Worm (Caenorhabditis elegans) whole organism, L2 larva: Measurements from ENCODE around the gene R03D7.8.
A peak's percentile ranks its signal among the peaks of the same experiment; 100 is the strongest.

Source experiments
- C34F6.9 ChIP-seq: fragments of 150-350 bp; optimal IDR thresholded peaks from 2 replicates; lab custom pipeline; 2014; ENCODE audit warnings: missing biosample characterization, missing genetic modification characterization
- R02D3.7 ChIP-seq: fragments of 150-350 bp; optimal IDR thresholded peaks from 2 replicates; lab custom pipeline; 2014; ENCODE audit warnings: missing biosample characterization, missing genetic modification characterization
- Y55F3AM.14 ChIP-seq: fragments of 200-800 bp; sonication (Bioruptor generic); optimal IDR thresholded peaks from 2 replicates; lab custom pipeline; 2018; ENCODE audit warnings: mild to moderate bottlenecking, missing genetic modification characterization, missing compliant biosample characterization
- ZK546.5 ChIP-seq: sonication (generic microtip); optimal IDR thresholded peaks from 2 replicates; lab custom pipeline; 2017; ENCODE audit warnings: missing biosample characterization, missing genetic modification characterization
- alr-1 ChIP-seq: fragments of 150-350 bp; optimal IDR thresholded peaks from 2 replicates; lab custom pipeline; 2014; ENCODE audit warnings: missing biosample characterization, missing genetic modification characterization
- ama-1 ChIP-seq: fragments of 150-350 bp; optimal IDR thresholded peaks from 2 replicates; lab custom pipeline; 2018; ENCODE audit warnings: inconsistent platforms
- ceh-82 ChIP-seq: fragments of 150-350 bp; optimal IDR thresholded peaks from 2 replicates; lab custom pipeline; 2014; ENCODE audit warnings: missing biosample characterization, missing genetic modification characterization
- crh-2 ChIP-seq: sonication (generic microtip); optimal IDR thresholded peaks from 2 replicates; lab custom pipeline; 2017; ENCODE audit warnings: missing biosample characterization, missing genetic modification characterization
- dmd-4 ChIP-seq: sonication (generic microtip); optimal IDR thresholded peaks from 2 replicates; lab custom pipeline; 2017; ENCODE audit warnings: missing biosample characterization, missing genetic modification characterization
- egl-27 ChIP-seq: sonication (generic microtip); optimal IDR thresholded peaks from 3 replicates; lab custom pipeline; 2017; ENCODE audit warnings: missing biosample characterization, missing genetic modification reagents, missing genetic modification characterization
- elt-1 ChIP-seq: fragments of 150-350 bp; optimal IDR thresholded peaks from 2 replicates; lab custom pipeline; 2014; ENCODE audit warnings: missing biosample characterization, missing genetic modification characterization
- fos-1 ChIP-seq: fragments of 150-350 bp; optimal IDR thresholded peaks from 2 replicates; lab custom pipeline; 2014; ENCODE audit warnings: missing biosample characterization, missing genetic modification characterization
- gmeb-1 ChIP-seq: fragments of 150-350 bp; optimal IDR thresholded peaks from 2 replicates; lab custom pipeline; 2014; ENCODE audit warnings: missing biosample characterization, missing genetic modification characterization
- lin-11 ChIP-seq: fragments of 150-350 bp; sonication (generic microtip); optimal IDR thresholded peaks from 2 replicates; lab custom pipeline; 2014; ENCODE audit warnings: missing biosample characterization, missing genetic modification characterization, inconsistent platforms, mixed read lengths
- lin-39 ChIP-seq: fragments of 150-350 bp; optimal IDR thresholded peaks from 2 replicates; lab custom pipeline; 2014; ENCODE audit warnings: missing biosample characterization, missing genetic modification reagents, missing genetic modification characterization
- mab-5 ChIP-seq: fragments of 150-350 bp; optimal IDR thresholded peaks from 2 replicates; lab custom pipeline; 2014; ENCODE audit warnings: missing biosample characterization, missing genetic modification characterization
- mbf-1 ChIP-seq: sonication (generic microtip); optimal IDR thresholded peaks from 2 replicates; lab custom pipeline; 2017; ENCODE audit warnings: missing biosample characterization, missing genetic modification characterization
- mdl-1 ChIP-seq, 2 experiments: fragments of 150-350 bp in 1 of 2; sonication (generic microtip) in 1 of 2; optimal IDR thresholded peaks; 2 replicates each; lab custom pipeline; 2017; ENCODE audit warnings: missing biosample characterization in 2 of 2, missing genetic modification characterization in 2 of 2
- nhr-10 ChIP-seq: sonication (generic microtip); optimal IDR thresholded peaks from 2 replicates; lab custom pipeline; 2017; ENCODE audit warnings: missing biosample characterization, missing genetic modification characterization
- nhr-11 ChIP-seq: fragments of 150-350 bp; optimal IDR thresholded peaks from 2 replicates; lab custom pipeline; 2014; ENCODE audit warnings: missing biosample characterization, missing genetic modification characterization
- nhr-12 ChIP-seq: fragments of 150-350 bp; optimal IDR thresholded peaks from 2 replicates; lab custom pipeline; 2014; ENCODE audit warnings: missing biosample characterization, missing genetic modification characterization
- nhr-23 ChIP-seq: fragments of 150-350 bp; optimal IDR thresholded peaks from 2 replicates; lab custom pipeline; 2014; ENCODE audit warnings: missing biosample characterization, missing genetic modification reagents, missing genetic modification characterization
- nhr-237 ChIP-seq: fragments of 150-350 bp; optimal IDR thresholded peaks from 2 replicates; lab custom pipeline; 2014; ENCODE audit warnings: missing biosample characterization, missing genetic modification characterization
- nhr-25 ChIP-seq: fragments of 150-350 bp; sonication (generic microtip); optimal IDR thresholded peaks from 3 replicates; lab custom pipeline; 2014; ENCODE audit warnings: missing biosample characterization, missing genetic modification characterization
- nhr-6 ChIP-seq: fragments of 150-350 bp; optimal IDR thresholded peaks from 2 replicates; lab custom pipeline; 2014; ENCODE audit warnings: missing biosample characterization, missing genetic modification characterization
- peb-1 ChIP-seq: fragments of 150-350 bp; optimal IDR thresholded peaks from 2 replicates; lab custom pipeline; 2014; ENCODE audit warnings: missing biosample characterization, missing genetic modification characterization
- sem-4 ChIP-seq: fragments of 150-350 bp; optimal IDR thresholded peaks from 2 replicates; lab custom pipeline; 2014; ENCODE audit warnings: missing biosample characterization, missing genetic modification reagents, missing genetic modification characterization
- skn-1 ChIP-seq: sonication (generic microtip); optimal IDR thresholded peaks from 2 replicates; lab custom pipeline; 2017; ENCODE audit warnings: missing biosample characterization, missing genetic modification characterization
- sma-3 ChIP-seq: sonication (generic microtip); optimal IDR thresholded peaks from 2 replicates; lab custom pipeline; 2016; ENCODE audit warnings: missing genetic modification reagents, missing genetic modification characterization, missing compliant biosample characterization
- sma-9 ChIP-seq, 2 experiments: fragments of 150-350 bp in 1 of 2; sonication (generic microtip) in 1 of 2; optimal IDR thresholded peaks; 2 replicates each; lab custom pipeline; 2014 to 2016; ENCODE audit warnings: missing genetic modification characterization in 2 of 2, mild to moderate bottlenecking in 1 of 2, missing biosample characterization in 1 of 2, missing compliant biosample characterization in 1 of 2, missing genetic modification reagents in 1 of 2, moderate library complexity in 1 of 2
- snpc-4 ChIP-seq: fragments of 150-350 bp; optimal IDR thresholded peaks from 2 replicates; lab custom pipeline; 2014; ENCODE audit warnings: missing biosample characterization, missing genetic modification characterization
- unc-39 ChIP-seq: fragments of 150-350 bp; optimal IDR thresholded peaks from 2 replicates; lab custom pipeline; 2014; ENCODE audit warnings: missing biosample characterization, missing genetic modification characterization
- unc-55 ChIP-seq: fragments of 150-350 bp; sonication (generic microtip); optimal IDR thresholded peaks from 3 replicates; lab custom pipeline; 2014; ENCODE audit warnings: missing biosample characterization, missing genetic modification reagents, missing genetic modification characterization
- unc-62 ChIP-seq: fragments of 150-350 bp; optimal IDR thresholded peaks from 2 replicates; lab custom pipeline; 2014; ENCODE audit warnings: missing biosample characterization, missing genetic modification reagents, missing genetic modification characterization
- zag-1 ChIP-seq: fragments of 150-350 bp; optimal IDR thresholded peaks from 2 replicates; lab custom pipeline; 2014; ENCODE audit warnings: missing biosample characterization, missing genetic modification characterization
- ztf-1 ChIP-seq: fragments of 200-800 bp; sonication (Bioruptor generic); conservative IDR thresholded peaks from 2 replicates; pipeline ENCODE4 v1.3.6; 2022; ENCODE audit warnings: missing genetic modification characterization, missing compliant biosample characterization
- ztf-11 ChIP-seq: sonication (generic microtip); optimal IDR thresholded peaks from 2 replicates; lab custom pipeline; 2017; ENCODE audit warnings: missing biosample characterization, missing genetic modification characterization
- ztf-4 ChIP-seq: fragments of 150-350 bp; optimal IDR thresholded peaks from 2 replicates; lab custom pipeline; 2014; ENCODE audit warnings: missing biosample characterization, missing genetic modification characterization

R03D7.8 gene

DNA sequence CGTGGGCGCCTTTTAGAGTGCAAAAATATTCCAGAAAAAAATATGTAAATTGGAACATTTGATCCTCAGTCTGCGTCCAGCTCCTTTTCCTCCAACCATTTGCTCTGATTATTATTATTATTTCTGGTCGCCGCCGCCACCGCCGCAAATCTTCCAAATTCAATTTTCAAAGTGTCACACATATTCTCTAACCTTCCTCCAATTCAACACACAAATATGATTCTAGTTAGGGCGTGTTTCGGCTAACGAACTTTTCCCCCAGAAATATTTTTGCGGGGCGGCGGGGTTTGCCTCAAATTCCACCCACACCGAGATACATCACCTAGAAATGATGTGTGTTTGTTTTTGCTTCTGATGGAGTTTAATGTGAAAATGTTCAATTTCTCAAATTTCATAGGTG lies 15.0 kb upstream of the R03D7.8 start:
- TF ChIP-seq unc-62 (GFP tag; lab: Kevin White, UChicago) (no peak), nhr-6 (no peak), snpc-4 (no peak), sem-4 (tag; lab: Kevin White, UChicago) (no peak), elt-1 (tag; lab: Kevin White, UChicago) (no peak), ama-1 (lab: Kevin White, UChicago) (no peak), zag-1 (no peak), dmd-4 (tag; lab: Kevin White, UChicago) (no peak), skn-1 (tag; lab: Kevin White, UChicago) (no peak), sma-9 (GFP tag; optimal IDR thresholded peaks at IDR 0.05; lab: Kevin White, UChicago) (no peak), sma-9 (tag; optimal IDR thresholded peaks at IDR 0.05; lab: Kevin White, UChicago) (no peak)

DNA sequence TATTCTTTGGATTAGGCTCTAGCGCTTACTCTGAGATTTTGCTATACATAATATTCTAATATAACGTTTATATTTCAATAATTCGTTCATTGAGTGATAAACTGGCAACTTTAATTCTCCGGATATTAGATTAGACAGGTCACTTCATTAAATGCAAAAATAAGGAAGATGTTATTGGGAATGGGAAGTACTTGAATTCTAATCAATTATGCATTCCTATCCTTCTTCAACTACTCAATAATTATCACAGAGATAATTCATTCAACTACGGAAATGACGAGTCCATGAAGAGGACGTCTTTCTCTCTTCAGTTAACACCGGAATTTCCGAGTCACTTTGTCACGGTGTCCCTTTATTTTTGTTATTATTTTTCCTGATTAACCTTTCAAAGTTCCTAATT lies 13.9 kb upstream of the R03D7.8 start:
- TF ChIP-seq sma-9 (GFP tag; optimal IDR thresholded peaks at IDR 0.05; lab: Kevin White, UChicago) (peak; percentile 3), sma-9 (tag; optimal IDR thresholded peaks at IDR 0.05; lab: Kevin White, UChicago) (no peak), R02D3.7 (no peak), sma-3 (no peak), peb-1 (tag; lab: Kevin White, UChicago) (no peak), ztf-4 (no peak)

DNA sequence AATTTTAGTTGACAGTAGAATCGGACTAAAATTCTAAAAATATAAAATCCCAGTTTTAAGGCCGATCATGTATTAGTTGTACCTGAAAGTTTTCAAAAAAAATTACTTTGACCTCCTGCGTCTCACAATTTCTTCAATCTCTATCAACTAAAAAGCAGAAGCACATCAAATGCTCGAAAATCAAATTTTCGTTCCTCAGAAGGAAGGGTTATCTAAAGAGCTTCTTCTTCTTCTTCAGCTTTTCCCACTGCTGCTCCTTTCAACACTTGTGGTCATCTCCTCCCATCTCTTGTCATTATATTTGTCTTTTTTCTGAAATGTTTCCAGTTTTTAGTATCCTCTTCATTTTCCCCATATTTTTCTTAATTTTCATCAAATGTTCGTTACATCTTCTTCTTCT lies 8.1 kb upstream of the R03D7.8 start:
- TF ChIP-seq crh-2 (tag; lab: Kevin White, UChicago) (no peak), skn-1 (tag; lab: Kevin White, UChicago) (no peak), nhr-25 (no peak), C34F6.9 (tag; lab: Kevin White, UChicago) (no peak), nhr-237 (tag; lab: Kevin White, UChicago) (no peak), ztf-11 (no peak), ztf-1 (GFP tag; lab: Robert Waterston, UW) (no peak), sma-3 (no peak), fos-1 (tag; lab: Kevin White, UChicago) (no peak), lin-11 (tag; lab: Kevin White, UChicago) (no peak), alr-1 (tag; lab: Kevin White, UChicago) (no peak), unc-55 (GFP tag; lab: Kevin White, UChicago) (no peak)

ce11 chrII:10959676-10960075 lies 3.0 kb upstream of the R03D7.8 start:
- TF ChIP-seq mdl-1 (tag; optimal IDR thresholded peaks at IDR 0.05; lab: Kevin White, UChicago): no peak
- TF ChIP-seq crh-2 (tag; lab: Kevin White, UChicago): no peak
- no peak for TF ChIP-seq nhr-6
- TF ChIP-seq nhr-23 (tag; lab: Kevin White, UChicago): no peak
- no peak for TF ChIP-seq nhr-25
- no peak for TF ChIP-seq snpc-4
- TF ChIP-seq ztf-1 (GFP tag; lab: Robert Waterston, UW): no peak
- TF ChIP-seq nhr-237 (tag; lab: Kevin White, UChicago): no peak
- TF ChIP-seq lin-11 (tag; lab: Kevin White, UChicago): no peak
- no peak for TF ChIP-seq nhr-12 (tag; lab: Kevin White, UChicago)
- no peak for TF ChIP-seq C34F6.9 (tag; lab: Kevin White, UChicago)
- TF ChIP-seq alr-1 (tag; lab: Kevin White, UChicago): no peak
- TF ChIP-seq, all 48 proteins: peak for 0

DNA sequence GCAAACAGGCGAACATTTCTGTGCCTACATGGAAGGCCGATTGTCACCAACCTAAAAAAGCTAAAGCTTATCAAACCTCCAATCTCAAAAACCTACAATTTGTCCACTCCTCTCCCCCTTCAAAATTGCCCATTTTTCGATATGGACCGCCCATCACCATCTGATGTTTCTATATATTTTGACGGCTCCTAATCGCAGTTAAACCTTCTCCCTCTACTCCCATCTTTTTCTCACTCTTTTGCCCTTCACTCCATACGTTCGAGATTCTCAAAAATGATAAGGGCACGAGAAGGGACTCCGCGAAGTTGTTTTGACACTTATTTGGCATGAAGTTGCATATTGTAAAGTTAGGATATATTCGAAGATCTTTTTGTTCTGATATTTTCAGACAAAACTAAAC lies 2.4 kb upstream of the R03D7.8 start:
- TF ChIP-seq ceh-82 (tag; lab: Kevin White, UChicago) (no peak), fos-1 (tag; lab: Kevin White, UChicago) (no peak), ztf-11 (no peak), ZK546.5 (tag; lab: Kevin White, UChicago) (no peak), sma-9 (GFP tag; optimal IDR thresholded peaks at IDR 0.05; lab: Kevin White, UChicago) (no peak), sma-9 (tag; optimal IDR thresholded peaks at IDR 0.05; lab: Kevin White, UChicago) (no peak), dmd-4 (tag; lab: Kevin White, UChicago) (no peak), unc-55 (GFP tag; lab: Kevin White, UChicago) (peak; percentile 35), mdl-1 (tag; optimal IDR thresholded peaks at IDR 0.05; lab: Kevin White, UChicago) (no peak), mbf-1 (no peak), snpc-4 (no peak), nhr-237 (tag; lab: Kevin White, UChicago) (no peak), egl-27 (tag; lab: Kevin White, UChicago) (no peak), nhr-10 (tag; lab: Kevin White, UChicago) (no peak), mab-5 (tag; lab: Kevin White, UChicago) (peak; percentile 56), ztf-4 (no peak), gmeb-1 (no peak), unc-39 (tag; lab: Kevin White, UChicago) (no peak), Y55F3AM.14 (GFP tag; lab: Kevin White, UChicago) (no peak), lin-39 (tag; lab: Kevin White, UChicago) (no peak), nhr-25 (no peak), zag-1 (peak; percentile 55), unc-62 (GFP tag; lab: Kevin White, UChicago) (no peak), nhr-11 (no peak)
